Worm (Caenorhabditis elegans) whole organism, late embryonic: ENCODE data around the gene T24E12.11.

Source experiments
- K02D7.2 ChIP-seq: sonication (generic microtip); optimal IDR thresholded peaks from 2 replicates; lab custom pipeline; 2017; ENCODE audit warnings: mild to moderate bottlenecking, missing genetic modification characterization, missing compliant biosample characterization
- K09A11.1 ChIP-seq: sonication (generic microtip); optimal IDR thresholded peaks from 2 replicates; lab custom pipeline; 2017; ENCODE audit warnings: antibody characterized with exemption, mild to moderate bottlenecking, missing genetic modification characterization, missing compliant biosample characterization; ENCODE audit not compliant: insufficient read depth
- T23F11.4 ChIP-seq: fragments of 200-800 bp; sonication (Bioruptor generic); optimal IDR thresholded peaks from 2 replicates; lab custom pipeline; 2018; ENCODE audit warnings: mild to moderate bottlenecking, missing genetic modification characterization, missing compliant biosample characterization
- ama-1 ChIP-seq: fragments of 150-350 bp; optimal IDR thresholded peaks from 2 replicates; lab custom pipeline; 2014
- ceh-18 ChIP-seq: sonication (generic microtip); optimal IDR thresholded peaks from 2 replicates; lab custom pipeline; 2016; ENCODE audit warnings: missing genetic modification characterization, missing compliant biosample characterization
- ceh-31 ChIP-seq: sonication (generic microtip); optimal IDR thresholded peaks from 2 replicates; lab custom pipeline; 2016; ENCODE audit warnings: missing genetic modification characterization, missing compliant biosample characterization
- ceh-34 ChIP-seq: sonication (generic microtip); optimal IDR thresholded peaks from 2 replicates; lab custom pipeline; 2016; ENCODE audit warnings: mild to moderate bottlenecking, missing genetic modification characterization, missing compliant biosample characterization
- ceh-45 ChIP-seq: fragments of 200-800 bp; sonication (Bioruptor generic); IDR thresholded peaks from 2 replicates; pipeline ENCODE4 v1.3.6; 2022; ENCODE audit warnings: missing genetic modification reagents, missing genetic modification characterization, missing compliant biosample characterization
- ceh-48 ChIP-seq: sonication (generic microtip); optimal IDR thresholded peaks from 2 replicates; lab custom pipeline; 2016; ENCODE audit warnings: missing genetic modification characterization, inconsistent platforms, missing compliant biosample characterization
- ceh-6 ChIP-seq: fragments of 200-800 bp; sonication (Bioruptor generic); optimal IDR thresholded peaks from 2 replicates; lab custom pipeline; 2018; ENCODE audit warnings: mild to moderate bottlenecking, missing genetic modification characterization, missing compliant biosample characterization
- ceh-9 ChIP-seq: sonication (generic microtip); optimal IDR thresholded peaks from 2 replicates; lab custom pipeline; 2016; ENCODE audit warnings: mild to moderate bottlenecking, missing genetic modification characterization, inconsistent platforms, missing compliant biosample characterization
- dmd-4 ChIP-seq: sonication (generic microtip); optimal IDR thresholded peaks from 2 replicates; lab custom pipeline; 2016; ENCODE audit warnings: borderline replicate concordance, missing genetic modification characterization, missing compliant biosample characterization
- elt-4 ChIP-seq: sonication (generic microtip); optimal IDR thresholded peaks from 2 replicates; lab custom pipeline; 2016; ENCODE audit warnings: missing genetic modification characterization, missing compliant biosample characterization
- fkh-10 ChIP-seq: fragments of 150-350 bp; optimal IDR thresholded peaks from 2 replicates; lab custom pipeline; 2014; ENCODE audit warnings: missing biosample characterization, missing genetic modification reagents, missing genetic modification characterization
- hlh-13 ChIP-seq: fragments of 200-800 bp; sonication (Bioruptor generic); optimal IDR thresholded peaks from 2 replicates; lab custom pipeline; 2018; ENCODE audit warnings: mild to moderate bottlenecking, missing genetic modification characterization, missing compliant biosample characterization
- hlh-15 ChIP-seq: sonication (generic microtip); optimal IDR thresholded peaks from 2 replicates; lab custom pipeline; 2016; ENCODE audit warnings: missing genetic modification characterization, missing compliant biosample characterization
- hlh-8 ChIP-seq: sonication (generic microtip); optimal IDR thresholded peaks from 2 replicates; lab custom pipeline; 2016; ENCODE audit warnings: missing genotype, missing genetic modification characterization, missing compliant biosample characterization
- lim-6 ChIP-seq: sonication (generic microtip); optimal IDR thresholded peaks from 2 replicates; lab custom pipeline; 2016; ENCODE audit warnings: missing genetic modification characterization, missing compliant biosample characterization
- lin-11 ChIP-seq: fragments of 200-800 bp; sonication (Bioruptor generic); optimal IDR thresholded peaks from 2 replicates; lab custom pipeline; 2018; ENCODE audit warnings: mild to moderate bottlenecking, missing genetic modification characterization, missing compliant biosample characterization
- madf-2 ChIP-seq: sonication (generic microtip); optimal IDR thresholded peaks from 2 replicates; lab custom pipeline; 2017; ENCODE audit warnings: missing genetic modification characterization, missing compliant biosample characterization
- nhr-232 ChIP-seq: sonication (generic microtip); optimal IDR thresholded peaks from 2 replicates; lab custom pipeline; 2016; ENCODE audit warnings: missing genetic modification characterization, missing compliant biosample characterization
- odd-2 ChIP-seq: sonication (generic microtip); optimal IDR thresholded peaks from 2 replicates; lab custom pipeline; 2017; ENCODE audit warnings: antibody characterized with exemption, mild to moderate bottlenecking, missing genetic modification characterization, missing compliant biosample characterization
- pha-4 ChIP-seq: fragments of 150-350 bp; optimal IDR thresholded peaks from 2 replicates; lab custom pipeline; 2018; ENCODE audit warnings: missing biosample characterization, missing genetic modification reagents, missing genetic modification characterization
- rnt-1 ChIP-seq: sonication (generic microtip); optimal IDR thresholded peaks from 2 replicates; lab custom pipeline; 2016; ENCODE audit warnings: missing genetic modification characterization, missing compliant biosample characterization
- sdc-2 ChIP-seq: sonication (generic microtip); optimal IDR thresholded peaks from 2 replicates; lab custom pipeline; 2016; ENCODE audit warnings: missing genotype, missing genetic modification characterization, missing compliant biosample characterization
- sox-4 ChIP-seq: sonication (generic microtip); optimal IDR thresholded peaks from 2 replicates; lab custom pipeline; 2017; ENCODE audit warnings: mild to moderate bottlenecking, missing genetic modification characterization, inconsistent platforms, missing compliant biosample characterization
- tbx-7 ChIP-seq: sonication (generic microtip); optimal IDR thresholded peaks from 2 replicates; lab custom pipeline; 2016; ENCODE audit warnings: missing genotype, missing genetic modification characterization, missing compliant biosample characterization
- ttx-3 ChIP-seq: sonication (generic microtip); optimal IDR thresholded peaks from 2 replicates; lab custom pipeline; 2016; ENCODE audit warnings: missing genetic modification reagents, missing genetic modification characterization, missing compliant biosample characterization
- unc-3 ChIP-seq, 2 experiments: fragments of 200-800 bp in 1 of 2; sonication (Bioruptor generic) in 1 of 2; sonication (generic microtip) in 1 of 2; conservative IDR thresholded peaks in 1 of 2; optimal IDR thresholded peaks in 1 of 2; 2 replicates each; pipeline versions ENCODE4 v1.3.6 to Lab custom; 2016 to 2022; ENCODE audit warnings: missing compliant biosample characterization in 2 of 2, missing genetic modification characterization in 2 of 2, missing genetic modification reagents in 1 of 2
- unc-55 ChIP-seq: sonication (generic microtip); optimal IDR thresholded peaks from 2 replicates; lab custom pipeline; 2017; ENCODE audit warnings: missing biosample characterization, missing genetic modification reagents, missing genetic modification characterization
- zip-5 ChIP-seq: sonication (generic microtip); optimal IDR thresholded peaks from 2 replicates; lab custom pipeline; 2016; ENCODE audit warnings: missing genetic modification characterization, missing compliant biosample characterization
- ztf-16 ChIP-seq: sonication (generic microtip); optimal IDR thresholded peaks from 2 replicates; lab custom pipeline; 2017; ENCODE audit warnings: missing genetic modification characterization, missing compliant biosample characterization

Gene T24E12.11

ce11 chrII:3739647-3740046 lies 39.7 kb downstream of the T24E12.11 start, which contains the start of gene F12E12.2:
Gene F12E12.2, plus strand, starts transcription at chrII:3739947.
- TF ChIP-seq T23F11.4, result no peak
- no peak for TF ChIP-seq hlh-15 (tag; lab: Kevin White, UChicago)
- no peak for TF ChIP-seq ceh-31 (tag; lab: Kevin White, UChicago)
- TF ChIP-seq ceh-48 (tag; lab: Kevin White, UChicago), result no peak
- TF ChIP-seq ceh-9 (tag; lab: Kevin White, UChicago), result no peak
- no peak for TF ChIP-seq odd-2 (tag; lab: Kevin White, UChicago)
- TF ChIP-seq ama-1, result no peak
- TF ChIP-seq ceh-6 (GFP tag; lab: Kevin White, UChicago), result no peak
- TF ChIP-seq hlh-8 (tag; lab: Kevin White, UChicago), result no peak
- TF ChIP-seq ztf-16, result no peak
- no peak for TF ChIP-seq K02D7.2 (tag; lab: Kevin White, UChicago)
- TF ChIP-seq ceh-34, result no peak
- TF ChIP-seq sdc-2 (tag; lab: Kevin White, UChicago), result no peak
- no peak for TF ChIP-seq nhr-232 (tag; lab: Kevin White, UChicago)
- no peak for TF ChIP-seq lin-11 (tag; lab: Kevin White, UChicago)
- TF ChIP-seq, all 69 proteins: peak for 0

ce11 chrII:3736893-3737375 lies 42.4 kb downstream of the T24E12.11 start, which contains the start of gene F12E12.6:
Gene F12E12.6, minus strand, starts transcription at chrII:3736943.
- TF ChIP-seq ceh-34, result no peak
- TF ChIP-seq odd-2 (tag; lab: Kevin White, UChicago), result no peak
- TF ChIP-seq dmd-4 (tag; lab: Kevin White, UChicago), result no peak
- no peak for TF ChIP-seq ttx-3
- TF ChIP-seq ceh-45, result no peak
- no peak for TF ChIP-seq ceh-18 (tag; lab: Kevin White, UChicago)
- no peak for TF ChIP-seq tbx-7 (tag; lab: Kevin White, UChicago)
- no peak for TF ChIP-seq nhr-232 (tag; lab: Kevin White, UChicago)
- TF ChIP-seq lim-6 (tag; lab: Kevin White, UChicago), result no peak
- no peak for TF ChIP-seq K09A11.1
- no peak for TF ChIP-seq unc-55
- TF ChIP-seq sox-4 (tag; lab: Kevin White, UChicago), result no peak

DNA sequence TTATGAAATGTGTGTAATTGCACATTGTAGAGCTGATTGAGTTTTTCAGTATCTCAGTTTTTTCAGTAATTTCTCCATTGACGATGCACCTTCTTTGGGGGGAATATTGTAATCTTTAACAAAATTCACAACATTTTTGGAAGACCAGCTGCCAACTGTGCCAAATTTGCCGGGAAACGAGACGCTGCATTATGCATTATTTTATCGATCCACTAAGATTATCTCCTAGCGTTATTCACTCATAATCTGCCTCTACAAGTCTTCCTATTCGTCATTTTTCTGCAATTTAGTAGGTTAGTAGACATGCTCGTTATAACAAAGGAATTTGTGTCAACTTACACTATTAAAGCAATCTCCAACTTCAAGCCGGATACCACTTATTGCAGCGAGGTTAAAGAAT lies 47.6 kb downstream of the T24E12.11 start, which contains the start of the genes sdz-12 and bath-31:
Gene sdz-12, minus strand, starts transcription at position 101 of the 400 bp plus-strand sequence.
Gene bath-31, plus strand, starts transcription at position 251 of the 400 bp plus-strand sequence.
- no peak for TF ChIP-seq sox-4 (tag; lab: Kevin White, UChicago)
- TF ChIP-seq unc-3 (GFP tag; conservative IDR thresholded peaks at IDR 0.05; lab: Robert Waterston, UW), result no peak
- no peak for TF ChIP-seq unc-3 (tag; optimal IDR thresholded peaks at IDR 0.05; lab: Kevin White, UChicago)
- TF ChIP-seq K02D7.2 (tag; lab: Kevin White, UChicago), result no peak
- no peak for TF ChIP-seq fkh-10 (GFP tag; lab: Kevin White, UChicago)
- no peak for TF ChIP-seq elt-4 (tag; lab: Kevin White, UChicago)
- no peak for TF ChIP-seq rnt-1 (tag; lab: Kevin White, UChicago)
- TF ChIP-seq madf-2 (tag; lab: Kevin White, UChicago), result no peak
- no peak for TF ChIP-seq hlh-13 (GFP tag; lab: Kevin White, UChicago)
- no peak for TF ChIP-seq pha-4 (tag; lab: Kevin White, UChicago)
- no peak for TF ChIP-seq nhr-232 (tag; lab: Kevin White, UChicago)
- no peak for TF ChIP-seq zip-5 (tag; lab: Kevin White, UChicago)
